Fruit fly (Drosophila melanogaster): ENCODE measurements around the gene ZnT35C.

ZnT35C gene

DNA sequence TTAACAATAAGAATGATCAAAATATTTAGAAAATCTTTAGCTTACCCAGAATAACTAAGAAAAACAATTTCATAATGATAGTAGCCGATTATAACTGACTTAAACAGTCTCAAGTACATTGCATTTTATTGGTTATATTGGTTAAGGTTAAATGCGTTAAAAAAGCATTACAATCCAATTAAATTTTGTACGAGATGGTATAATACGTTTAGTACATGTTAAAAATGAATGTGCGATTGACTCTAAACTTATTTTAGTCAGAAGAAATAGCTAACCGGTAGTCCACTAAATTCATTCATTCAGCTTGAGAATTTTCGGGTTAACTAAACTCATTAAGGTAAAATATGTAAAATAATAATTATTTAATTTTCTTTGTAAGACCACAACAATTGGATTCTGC, 45.5 kb downstream of the ZnT35C start, which contains the start of gene Sfp35C:
Sfp35C (minus strand) TSS at position 101 of the 400 bp plus-strand sequence.
- no peak for TF ChIP-seq Clk (GFP tag; optimal IDR thresholded peaks at IDR 0.05)
- TF ChIP-seq Crg-1 (GFP tag; optimal IDR thresholded peaks at IDR 0.05), result no peak
- TF ChIP-seq kay (GFP tag; ENCODE audit: borderline replicate concordance), result no peak
- TF ChIP-seq cic (GFP tag; optimal IDR thresholded peaks at IDR 0.05), result no peak
- no peak for TF ChIP-seq toe (GFP tag; optimal IDR thresholded peaks at IDR 0.05)
- no peak for TF ChIP-seq CG5204 (GFP tag; optimal IDR thresholded peaks at IDR 0.05)
- TF ChIP-seq Hr96 (GFP tag; optimal IDR thresholded peaks at IDR 0.05), result no peak
- TF ChIP-seq CG1620 (GFP tag; optimal IDR thresholded peaks at IDR 0.05), result no peak
- no peak for TF ChIP-seq CG12768 (GFP tag; optimal IDR thresholded peaks at IDR 0.05)
- TF ChIP-seq CG7045 (GFP tag; optimal IDR thresholded peaks at IDR 0.05), result no peak
- TF ChIP-seq ovo (GFP tag; optimal IDR thresholded peaks at IDR 0.05), result no peak

DNA sequence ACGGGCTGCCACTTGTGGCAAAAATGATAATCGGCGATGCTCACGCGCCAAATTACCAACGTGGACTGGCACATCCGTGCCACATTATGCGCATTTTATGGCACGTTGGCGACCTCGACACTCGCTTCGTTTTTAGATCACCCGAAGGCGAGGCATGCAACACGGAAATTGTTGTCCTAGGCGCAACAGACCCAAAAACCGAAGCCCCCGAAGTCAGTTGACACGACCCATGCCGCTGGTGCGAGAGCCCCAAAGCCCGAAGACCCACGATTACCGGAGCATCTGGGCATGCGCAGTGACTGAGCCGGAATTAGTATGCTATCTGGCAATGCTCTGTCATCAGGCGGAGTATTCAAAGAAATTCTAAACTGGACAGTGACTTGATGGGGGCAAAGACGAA, 47.1 kb downstream of the ZnT35C start, which contains the start of gene CG4168:
CG4168 (minus strand) TSS at position 51 of the 400 bp plus-strand sequence.
- TF ChIP-seq Clk (GFP tag; optimal IDR thresholded peaks at IDR 0.05) (no peak), CG12768 (GFP tag; optimal IDR thresholded peaks at IDR 0.05) (no peak), CG33017 (tag; optimal IDR thresholded peaks at IDR 0.05) (no peak), Crg-1 (GFP tag; optimal IDR thresholded peaks at IDR 0.05) (no peak), CG7101 (tag; optimal IDR thresholded peaks at IDR 0.05) (no peak), CG11617 (GFP tag; optimal IDR thresholded peaks at IDR 0.05) (no peak), Mnt (GFP tag; optimal IDR thresholded peaks at IDR 0.05) (no peak), cnc (optimal IDR thresholded peaks at IDR 0.05) (no peak), CG1620 (GFP tag; optimal IDR thresholded peaks at IDR 0.05) (no peak), CG7045 (GFP tag; optimal IDR thresholded peaks at IDR 0.05) (no peak), bab1 (GFP tag; optimal IDR thresholded peaks at IDR 0.05) (no peak), toe (GFP tag; optimal IDR thresholded peaks at IDR 0.05) (no peak), pad (GFP tag; optimal IDR thresholded peaks at IDR 0.05) (no peak), tj (GFP tag; optimal IDR thresholded peaks at IDR 0.05) (no peak), CG5204 (GFP tag; optimal IDR thresholded peaks at IDR 0.05) (no peak), ovo (GFP tag; optimal IDR thresholded peaks at IDR 0.05) (no peak), kay (GFP tag; ENCODE audit: borderline replicate concordance) (no peak), Hr96 (GFP tag; optimal IDR thresholded peaks at IDR 0.05) (no peak)

DNA sequence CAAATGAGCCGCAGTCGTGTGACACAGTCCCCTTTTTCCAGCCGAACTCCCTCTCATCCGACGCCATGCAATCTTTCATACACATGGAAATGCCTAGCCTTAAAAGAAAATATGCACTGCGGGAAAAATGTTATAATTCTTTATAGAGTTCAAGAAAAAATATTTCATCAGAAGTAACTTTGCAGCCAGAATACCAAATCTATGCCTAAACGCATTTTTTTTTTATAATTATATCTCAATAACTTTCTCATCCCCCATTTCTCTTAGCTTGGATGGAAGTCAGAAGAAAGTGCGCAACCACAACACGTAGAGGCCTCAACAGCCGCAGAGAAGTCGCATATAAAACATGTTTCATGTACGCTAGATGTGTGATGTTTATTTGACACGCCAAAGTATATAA, 68.5 kb downstream of the ZnT35C start:
- TF ChIP-seq CG7101 (tag; optimal IDR thresholded peaks at IDR 0.05) (no peak), CG33017 (tag; optimal IDR thresholded peaks at IDR 0.05) (no peak), Clk (GFP tag; optimal IDR thresholded peaks at IDR 0.05) (no peak), Crg-1 (GFP tag; optimal IDR thresholded peaks at IDR 0.05) (no peak), ovo (GFP tag; optimal IDR thresholded peaks at IDR 0.05) (no peak), CG7045 (GFP tag; optimal IDR thresholded peaks at IDR 0.05) (no peak), toe (GFP tag; optimal IDR thresholded peaks at IDR 0.05) (no peak), CG12768 (GFP tag; optimal IDR thresholded peaks at IDR 0.05) (no peak), CG14711 (tag; optimal IDR thresholded peaks at IDR 0.05) (no peak), pad (GFP tag; optimal IDR thresholded peaks at IDR 0.05) (no peak), Mnt (GFP tag; optimal IDR thresholded peaks at IDR 0.05) (no peak), kay (GFP tag; ENCODE audit: borderline replicate concordance) (no peak), Hr96 (GFP tag; optimal IDR thresholded peaks at IDR 0.05) (no peak), cnc (optimal IDR thresholded peaks at IDR 0.05) (no peak), CG1620 (GFP tag; optimal IDR thresholded peaks at IDR 0.05) (no peak)

All from whole organism, adult.